Fruit fly (Drosophila melanogaster): ENCODE measurements around the gene Mco3.

Mco3 gene

dm6 chr3R:25854825-25855224 lies 42.5 kb upstream of the Mco3 start (continued):
- TF ChIP-seq CG12391 (tag; optimal IDR thresholded peaks at IDR 0.05), result peak; percentile 3
- TF ChIP-seq dysf (GFP tag; IDR thresholded peaks at IDR 0.05), result peak; percentile 54; the same call in 1 of the 3 replicates
- no peak for TF ChIP-seq CG14860 (GFP tag; IDR thresholded peaks at IDR 0.05; ENCODE audit: partially characterized antibody)
- peak; percentile 5 for TF ChIP-seq ind (GFP tag; optimal IDR thresholded peaks at IDR 0.05)
- TF ChIP-seq Hmr (GFP tag; optimal IDR thresholded peaks at IDR 0.05), result peak; percentile 51
- peak; percentile 46 for TF ChIP-seq gem (tag; optimal IDR thresholded peaks at IDR 0.05)
- no peak for TF ChIP-seq Taf1 (GFP tag; IDR thresholded peaks at IDR 0.05)
- peak; percentile 33 for TF ChIP-seq CG7839 (tag; optimal IDR thresholded peaks at IDR 0.05)
- no peak for TF ChIP-seq tll (GFP tag; optimal IDR thresholded peaks at IDR 0.05)
- TF ChIP-seq BtbVII (GFP tag; optimal IDR thresholded peaks at IDR 0.05), result peak; percentile 20
- TF ChIP-seq CG2889 (GFP tag; IDR thresholded peaks at IDR 0.05), result no peak
- peak; percentile 58; the same call in 1 of the 3 replicates for TF ChIP-seq Dbx (GFP tag; IDR thresholded peaks at IDR 0.05)
- no peak for TF ChIP-seq CG17829 (tag; optimal IDR thresholded peaks at IDR 0.05)
- no peak for TF ChIP-seq HLH54F (GFP tag; optimal IDR thresholded peaks at IDR 0.05)
- TF ChIP-seq CG3995 (GFP tag; optimal IDR thresholded peaks at IDR 0.05), result no peak
- peak; percentile 53 for TF ChIP-seq CG11504 (tag; optimal IDR thresholded peaks at IDR 0.05)
- no peak for TF ChIP-seq trem (tag; optimal IDR thresholded peaks at IDR 0.05)
- TF ChIP-seq CG2129 (GFP tag; IDR thresholded peaks at IDR 0.05; ENCODE audit: partially characterized antibody), result no peak
- TF ChIP-seq CG2712 (tag; optimal IDR thresholded peaks at IDR 0.05), result no peak
- no peak for TF ChIP-seq CG31388 (GFP tag; optimal IDR thresholded peaks at IDR 0.05)
- TF ChIP-seq CG9932 (GFP tag; IDR thresholded peaks at IDR 0.05), result no peak
- TF ChIP-seq disco-r (GFP tag; optimal IDR thresholded peaks at IDR 0.05), result no peak
- no peak for TF ChIP-seq CG10366 (GFP tag; IDR thresholded peaks at IDR 0.05)
- TF ChIP-seq abd-A (tag; optimal IDR thresholded peaks at IDR 0.05), result peak; percentile 55
- TF ChIP-seq hkb (optimal IDR thresholded peaks at IDR 0.05), result no peak
- TF ChIP-seq hkb (GFP tag; IDR thresholded peaks at IDR 0.05), result peak; percentile 51; the same call in 1 of the 2 replicates
- no peak for TF ChIP-seq bcd (GFP tag; optimal IDR thresholded peaks at IDR 0.05)
- TF ChIP-seq pan (optimal IDR thresholded peaks at IDR 0.05), result no peak
- TF ChIP-seq pan (GFP tag; optimal IDR thresholded peaks at IDR 0.05 in 1 of 2, IDR thresholded peaks at IDR 0.05 in 1 of 2), result peak in 1 of 2 experiments; percentile 40
- TF ChIP-seq wdn (GFP tag; IDR thresholded peaks at IDR 0.05), result no peak
- no peak for TF ChIP-seq Sry-δ (GFP tag; optimal IDR thresholded peaks at IDR 0.05)
- TF ChIP-seq slbo (GFP tag; IDR thresholded peaks at IDR 0.05), result peak; percentile 49; the same call in 1 of the 2 replicates
- TF ChIP-seq nau (GFP tag; optimal IDR thresholded peaks at IDR 0.05), result no peak
- TF ChIP-seq wor (GFP tag; IDR thresholded peaks at IDR 0.05), result no peak
- TF ChIP-seq chm (GFP tag; IDR thresholded peaks at IDR 0.05), result no peak
- TF ChIP-seq Rfx (GFP tag; IDR thresholded peaks at IDR 0.05), result peak; percentile 48; the same call in 1 of the 2 replicates
- TF ChIP-seq HHEX (GFP tag; optimal IDR thresholded peaks at IDR 0.05), result no peak
- peak; percentile 55 for TF ChIP-seq lab (GFP tag; optimal IDR thresholded peaks at IDR 0.05)
- no peak for TF ChIP-seq pho (GFP tag; optimal IDR thresholded peaks at IDR 0.05)
- no peak for TF ChIP-seq HLH4C (GFP tag; IDR thresholded peaks at IDR 0.05; ENCODE audit: partially characterized antibody)
- TF ChIP-seq CG8281 (tag; optimal IDR thresholded peaks at IDR 0.05), result no peak
- peak; percentile 23 for TF ChIP-seq CG6854 (GFP tag; optimal IDR thresholded peaks at IDR 0.05)
- TF ChIP-seq danr (GFP tag; IDR thresholded peaks at IDR 0.05), result 0 out of 2 replicates have a peak, but pooled peaks have one; percentile 7
- TF ChIP-seq fd3F (GFP tag; optimal IDR thresholded peaks at IDR 0.05), result no peak
- no peak for TF ChIP-seq Dref (GFP tag; IDR thresholded peaks at IDR 0.05)
- peak; percentile 47 for TF ChIP-seq CG14441 (GFP tag; IDR thresholded peaks at IDR 0.05)
- no peak for TF ChIP-seq Myb (GFP tag; optimal IDR thresholded peaks at IDR 0.05)
- no peak for TF ChIP-seq CG4854 (GFP tag; optimal IDR thresholded peaks at IDR 0.05)
- TF ChIP-seq ap (GFP tag; IDR thresholded peaks at IDR 0.05), result no peak
- TF ChIP-seq unpg (GFP tag; optimal IDR thresholded peaks at IDR 0.05), result peak; percentile 28
- no peak for TF ChIP-seq Pdp1 (GFP tag; optimal IDR thresholded peaks at IDR 0.05)

Data from whole organism, embryonic.